Worm (Caenorhabditis elegans): Measurements from ENCODE around the gene oac-51.

DNA sequence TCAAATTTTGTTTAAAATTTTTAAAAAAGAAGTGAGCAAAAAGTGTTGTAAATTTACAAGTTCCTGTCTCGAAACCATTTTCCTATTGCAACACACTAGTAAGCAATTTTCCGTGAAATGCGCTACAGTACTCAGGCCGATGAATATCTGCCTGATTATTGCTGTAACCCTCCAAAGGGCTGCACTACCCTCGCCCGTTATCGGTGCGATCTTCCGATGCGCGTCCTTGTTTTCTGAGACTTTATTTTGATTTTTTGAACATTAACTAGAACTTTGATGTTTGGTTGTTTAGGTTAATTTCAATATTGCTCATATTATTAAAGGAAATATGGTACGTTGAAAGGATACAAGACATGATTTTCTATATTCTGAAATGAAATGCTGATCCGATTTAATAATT, 1.6 kb downstream of the oac-51 start:
- TF ChIP-seq med-1 (GFP tag; optimal IDR thresholded peaks at IDR 0.05; ENCODE audit: insufficient read depth) (no peak), flt-1 (GFP tag; IDR thresholded peaks at IDR 0.05) (no peak), ztf-23 (GFP tag; IDR thresholded peaks at IDR 0.05) (no peak), ref-1 (GFP tag; conservative IDR thresholded peaks at IDR 0.05) (no peak), T22C8.4 (GFP tag; IDR thresholded peaks at IDR 0.05) (no peak), ztf-29 (GFP tag; IDR thresholded peaks at IDR 0.05) (no peak), cog-1 (tag; optimal IDR thresholded peaks at IDR 0.05) (no peak), tab-1 (GFP tag; IDR thresholded peaks at IDR 0.05) (no peak)

Measured in whole organism, midembryonic.